Fruit fly (Drosophila melanogaster) whole organism, embryonic: ENCODE data around the gene HSPBAP1.

Experiments used
- B-H1 ChIP-seq: fragments of 200-800 bp; sonication (Bioruptor generic); IDR thresholded peaks from 3 replicates; pipeline ENCODE4 v1.3.6; 2022; ENCODE audit warnings: missing biosample characterization, missing genetic modification characterization
- CG10979 ChIP-seq: fragments of 200-800 bp; sonication (Bioruptor generic); optimal IDR thresholded peaks from 2 replicates; lab custom pipeline; 2018; ENCODE audit warnings: missing biosample characterization, mild to moderate bottlenecking, missing genetic modification characterization, moderate library complexity
- CG12155 ChIP-seq: fragments of 200-800 bp; sonication (Bioruptor generic); optimal IDR thresholded peaks from 3 replicates; lab custom pipeline; 2016; ENCODE audit warnings: missing biosample characterization, missing genetic modification characterization
- CG12299 ChIP-seq: fragments of 200-800 bp; sonication (Bioruptor generic); optimal IDR thresholded peaks from 2 replicates; lab custom pipeline; 2018; ENCODE audit warnings: missing biosample characterization, mild to moderate bottlenecking, missing genetic modification characterization
- CG12744 ChIP-seq: fragments of 200-800 bp; sonication (Bioruptor generic); optimal IDR thresholded peaks from 2 replicates; lab custom pipeline; 2016; ENCODE audit warnings: missing biosample characterization, missing genetic modification characterization
- CG15601 ChIP-seq: fragments of 200-800 bp; sonication (Bioruptor generic); optimal IDR thresholded peaks from 3 replicates; lab custom pipeline; 2019; ENCODE audit warnings: missing biosample characterization, mild to moderate bottlenecking, missing genetic modification characterization, moderate library complexity
- CG17361 ChIP-seq: fragments of 200-800 bp; sonication (Bioruptor generic); IDR thresholded peaks from 3 replicates; pipeline ENCODE4 v1.3.6; 2022; ENCODE audit warnings: missing biosample characterization, missing genetic modification characterization
- CG1792 ChIP-seq: fragments of 200-800 bp; sonication (Bioruptor generic); optimal IDR thresholded peaks from 2 replicates; lab custom pipeline; 2016; ENCODE audit warnings: missing biosample characterization, missing genetic modification characterization
- CG2199 ChIP-seq: fragments of 200-800 bp; sonication (Bioruptor generic); IDR thresholded peaks from 3 replicates; pipeline ENCODE4 v1.3.6; 2022; ENCODE audit warnings: missing biosample characterization, missing genetic modification characterization
- CG3281 ChIP-seq: fragments of 200-800 bp; sonication (Bioruptor generic); optimal IDR thresholded peaks from 3 replicates; lab custom pipeline; 2017; ENCODE audit warnings: missing biosample characterization, mild to moderate bottlenecking, missing genetic modification characterization
- CG33213 ChIP-seq: fragments of 200-800 bp; sonication (Bioruptor generic); optimal IDR thresholded peaks from 3 replicates; lab custom pipeline; 2016; ENCODE audit warnings: missing biosample characterization, missing genetic modification characterization
- CG4617 ChIP-seq: fragments of 200-800 bp; sonication (Bioruptor generic); optimal IDR thresholded peaks from 3 replicates; lab custom pipeline; 2016; ENCODE audit warnings: missing biosample characterization, missing genetic modification characterization, borderline replicate concordance
- CG4730 ChIP-seq: fragments of 200-800 bp; sonication (Bioruptor generic); IDR thresholded peaks from 2 replicates; pipeline ENCODE4 v1.3.6; 2022; ENCODE audit warnings: missing biosample characterization, missing genetic modification characterization
- CG5245 ChIP-seq: fragments of 200-800 bp; sonication (Bioruptor generic); optimal IDR thresholded peaks from 3 replicates; lab custom pipeline; 2016; ENCODE audit warnings: missing biosample characterization, missing genetic modification characterization
- CG7372 ChIP-seq: fragments of 200-800 bp; sonication (Bioruptor generic); IDR thresholded peaks from 2 replicates; pipeline ENCODE4 v1.3.6; 2022; ENCODE audit warnings: missing biosample characterization, missing genetic modification characterization
- CG7556 ChIP-seq: fragments of 200-800 bp; sonication (Bioruptor generic); optimal IDR thresholded peaks from 2 replicates; lab custom pipeline; 2017; ENCODE audit warnings: missing biosample characterization, mild to moderate bottlenecking, missing genetic modification characterization
- CG7786 ChIP-seq: fragments of 200-800 bp; sonication (Bioruptor generic); optimal IDR thresholded peaks from 2 replicates; lab custom pipeline; 2016; ENCODE audit warnings: missing biosample characterization, missing genetic modification characterization
- CG8290 ChIP-seq, 3 experiments: fragments of 200-800 bp; sonication (Bioruptor generic); optimal IDR thresholded peaks; 2 replicates each; lab custom pipeline; 2016 to 2019; ENCODE audit warnings: missing biosample characterization in 3 of 3, missing genetic modification characterization in 3 of 3, mild to moderate bottlenecking in 2 of 3, moderate library complexity in 1 of 3
- CG8924 ChIP-seq: fragments of 200-800 bp; optimal IDR thresholded peaks from 3 replicates; lab custom pipeline; 2019; ENCODE audit warnings: missing biosample characterization, mild to moderate bottlenecking, missing genetic modification characterization, moderate library complexity
- Dbx ChIP-seq: fragments of 200-800 bp; sonication (Bioruptor generic); IDR thresholded peaks from 3 replicates; pipeline ENCODE4 v1.3.6; 2022; ENCODE audit warnings: missing biosample characterization, missing genetic modification characterization
- Dfd ChIP-seq, 2 experiments: fragments of >200 bp; optimal IDR thresholded peaks; 2 replicates each; lab custom pipeline; 2017; ENCODE audit warnings: missing biosample characterization in 2 of 2, missing genetic modification characterization in 2 of 2
- Dp ChIP-seq: fragments of 200-800 bp; sonication (Bioruptor generic); optimal IDR thresholded peaks from 2 replicates; lab custom pipeline; 2018; ENCODE audit warnings: missing biosample characterization, mild to moderate bottlenecking, missing genetic modification characterization, moderate library complexity
- Hr51 ChIP-seq, 2 experiments: fragments of 200-800 bp; sonication (Bioruptor generic); optimal IDR thresholded peaks; 2 replicates in 1 of 2; 3 replicates in 1 of 2; lab custom pipeline; 2016 to 2018; ENCODE audit warnings: missing biosample characterization in 2 of 2, missing genetic modification characterization in 2 of 2, mild to moderate bottlenecking in 1 of 2, moderate library complexity in 1 of 2
- Lhr ChIP-seq: fragments of 200-800 bp; sonication (Bioruptor generic); optimal IDR thresholded peaks from 3 replicates; lab custom pipeline; 2017; ENCODE audit warnings: mild to moderate bottlenecking, missing biosample characterization, missing genetic modification reagents, missing genetic modification characterization
- NC2β ChIP-seq: fragments of 200-800 bp; sonication (Bioruptor generic); optimal IDR thresholded peaks from 2 replicates; lab custom pipeline; 2016; ENCODE audit warnings: missing biosample characterization, missing genetic modification characterization
- NFAT ChIP-seq: fragments of 200-800 bp; sonication (Bioruptor generic); IDR thresholded peaks from 2 replicates; pipeline ENCODE4 v1.3.6; 2022; ENCODE audit warnings: missing biosample characterization, missing genetic modification characterization
- NfI ChIP-seq: fragments of 200-800 bp; sonication (Bioruptor generic); optimal IDR thresholded peaks from 3 replicates; lab custom pipeline; 2018; ENCODE audit warnings: missing biosample characterization, mild to moderate bottlenecking, missing genetic modification characterization, moderate library complexity
- PHDP ChIP-seq: fragments of 200-800 bp; sonication (Bioruptor generic); optimal IDR thresholded peaks from 3 replicates; lab custom pipeline; 2018; ENCODE audit warnings: missing biosample characterization, mild to moderate bottlenecking, missing genetic modification characterization, moderate library complexity
- Pdp1 ChIP-seq, 2 experiments: fragments of 200-800 bp; sonication (Bioruptor generic); optimal IDR thresholded peaks; 3 replicates each; lab custom pipeline; 2016; ENCODE audit warnings: missing biosample characterization in 2 of 2, missing genetic modification characterization in 2 of 2, mild to moderate bottlenecking in 1 of 2, moderate library complexity in 1 of 2
- Tbp ChIP-seq: fragments of >200 bp; optimal IDR thresholded peaks from 2 replicates; lab custom pipeline; 2018; ENCODE audit warnings: missing biosample characterization, missing genetic modification characterization
- Xbp1 ChIP-seq: fragments of 200-800 bp; sonication (Bioruptor generic); optimal IDR thresholded peaks from 3 replicates; lab custom pipeline; 2016; ENCODE audit warnings: missing biosample characterization, mild to moderate bottlenecking, missing genetic modification characterization
- al ChIP-seq: fragments of 200-800 bp; sonication (Bioruptor generic); IDR thresholded peaks from 2 replicates; pipeline ENCODE4 v1.3.6; 2022; ENCODE audit warnings: missing biosample characterization, missing genetic modification characterization
- ato ChIP-seq: fragments of 200-800 bp; sonication (Bioruptor generic); IDR thresholded peaks from 2 replicates; pipeline ENCODE4 v1.3.6; 2022; ENCODE audit warnings: missing biosample characterization, missing genetic modification characterization; ENCODE audit not compliant: partially characterized antibody
- bab2 ChIP-seq: fragments of 200-800 bp; sonication (Bioruptor generic); optimal IDR thresholded peaks from 2 replicates; lab custom pipeline; 2016; ENCODE audit warnings: missing biosample characterization, missing genetic modification characterization
- bbx ChIP-seq: fragments of 200-800 bp; sonication (Bioruptor generic); IDR thresholded peaks from 2 replicates; pipeline ENCODE4 v1.3.6; 2022; ENCODE audit warnings: missing biosample characterization, missing genetic modification characterization; ENCODE audit not compliant: partially characterized antibody
- chn ChIP-seq: fragments of 200-800 bp; sonication (Bioruptor generic); optimal IDR thresholded peaks from 2 replicates; lab custom pipeline; 2016; ENCODE audit warnings: missing biosample characterization, missing genetic modification characterization
- ci ChIP-seq: fragments of 200-800 bp; sonication (Bioruptor generic); IDR thresholded peaks from 3 replicates; pipeline ENCODE4 v1.3.6; 2022; ENCODE audit warnings: missing biosample characterization, missing genetic modification characterization
- corto ChIP-seq: fragments of 200-800 bp; sonication (Bioruptor generic); optimal IDR thresholded peaks from 2 replicates; lab custom pipeline; 2016; ENCODE audit warnings: missing biosample characterization, mild to moderate bottlenecking, missing genetic modification characterization, moderate library complexity
- crol ChIP-seq: fragments of 200-800 bp; sonication (Bioruptor generic); IDR thresholded peaks from 2 replicates; pipeline ENCODE4 v1.3.6; 2022; ENCODE audit warnings: missing biosample characterization, missing genetic modification characterization
- gcm ChIP-seq: fragments of 200-800 bp; sonication (Bioruptor generic); optimal IDR thresholded peaks from 2 replicates; lab custom pipeline; 2019; ENCODE audit warnings: missing biosample characterization, mild to moderate bottlenecking, missing genetic modification characterization, moderate library complexity
- lilli ChIP-seq: fragments of 200-800 bp; sonication (Bioruptor generic); optimal IDR thresholded peaks from 3 replicates; lab custom pipeline; 2016; ENCODE audit warnings: missing biosample characterization, missing genetic modification characterization
- lov ChIP-seq, 2 experiments: fragments of 200-800 bp in 1 of 2; fragments of >200 bp in 1 of 2; sonication (Bioruptor generic) in 1 of 2; IDR thresholded peaks in 1 of 2; optimal IDR thresholded peaks in 1 of 2; 2 replicates in 1 of 2; 3 replicates in 1 of 2; pipeline versions ENCODE4 v1.3.6 to Lab custom; 2017 to 2022; ENCODE audit warnings: missing biosample characterization in 1 of 2, missing genetic modification characterization in 1 of 2
- pita ChIP-seq: fragments of 200-800 bp; sonication (Bioruptor generic); optimal IDR thresholded peaks from 2 replicates; lab custom pipeline; 2017; ENCODE audit warnings: missing biosample characterization, mild to moderate bottlenecking, missing genetic modification characterization
- prd ChIP-seq, 3 experiments: fragments of >200 bp in 2 of 3; fragments of 200-800 bp in 1 of 3; sonication (Bioruptor generic) in 1 of 3; optimal IDR thresholded peaks in 2 of 3; IDR thresholded peaks in 1 of 3; 2 replicates in 2 of 3; 3 replicates in 1 of 3; pipeline versions ENCODE4 v1.3.6 to Lab custom; 2017 to 2022; ENCODE audit warnings: missing biosample characterization in 1 of 3, missing genetic modification characterization in 1 of 3
- pzg ChIP-seq: fragments of 200-800 bp; sonication (Bioruptor generic); optimal IDR thresholded peaks from 3 replicates; lab custom pipeline; 2018; ENCODE audit warnings: missing biosample characterization, mild to moderate bottlenecking, missing genetic modification characterization, moderate library complexity
- sens-2 ChIP-seq: fragments of 200-800 bp; sonication (Bioruptor generic); IDR thresholded peaks from 2 replicates; pipeline ENCODE4 v1.3.6; 2022; ENCODE audit warnings: missing biosample characterization, missing genetic modification characterization
- sob ChIP-seq: fragments of 200-800 bp; sonication (Bioruptor generic); IDR thresholded peaks from 2 replicates; pipeline ENCODE4 v1.3.6; 2022; ENCODE audit warnings: missing biosample characterization, missing genetic modification characterization
- tx ChIP-seq: fragments of 200-800 bp; sonication (Bioruptor generic); optimal IDR thresholded peaks from 2 replicates; lab custom pipeline; 2016; ENCODE audit warnings: missing biosample characterization, missing genetic modification characterization
- z ChIP-seq: fragments of 200-800 bp; sonication (Bioruptor generic); IDR thresholded peaks from 3 replicates; pipeline ENCODE4 v1.3.6; 2022; ENCODE audit warnings: missing biosample characterization, missing genetic modification characterization

HSPBAP1 gene

DNA sequence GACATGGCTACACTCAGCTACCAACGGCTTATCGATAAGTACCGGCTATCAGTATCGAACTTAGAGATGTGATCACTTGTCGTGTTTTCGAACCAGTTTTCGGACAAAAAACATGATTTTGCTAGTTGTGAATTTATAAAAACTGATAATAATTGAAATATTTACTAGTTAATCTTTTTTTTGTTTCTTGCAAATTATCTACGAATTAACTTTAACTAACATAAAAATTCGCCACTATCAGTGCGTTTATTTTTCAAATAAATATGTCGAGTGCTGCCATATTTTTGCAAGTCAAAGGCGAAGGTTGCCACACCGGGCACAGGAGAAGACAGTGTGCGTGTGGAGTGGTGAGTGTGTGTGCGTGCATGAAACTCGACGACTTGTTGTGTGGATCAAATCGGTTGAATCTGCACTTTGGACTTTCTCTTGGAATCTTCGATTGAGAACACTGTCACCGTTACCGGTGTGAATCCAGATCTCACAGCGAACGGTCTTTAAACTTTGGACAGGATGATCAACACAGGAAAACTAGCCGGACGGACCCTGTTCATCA is 17.8 kb upstream of the HSPBAP1 start, which contains the start of gene Hsdl2 (continued):
- TF ChIP-seq CG12744 (no peak), CG17361 (GFP tag; lab: Robert Waterston, UW) (no peak), CG8924 (tag; lab: Kevin White, UChicago) (peak; percentile 12), NfI (GFP tag; lab: Kevin White, UChicago) (peak; percentile 15), CG33213 (GFP tag; lab: Kevin White, UChicago) (peak; percentile 38), CG12299 (tag; lab: Kevin White, UChicago) (no peak), al (GFP tag; lab: Robert Waterston, UW) (peak; percentile 9; the same call in 1 of the 2 replicates), Pdp1 (GFP tag; optimal IDR thresholded peaks at IDR 0.05; lab: Kevin White, UChicago) (peak in 1 of 2 experiments; percentile 47), CG2199 (GFP tag; lab: Robert Waterston, UW) (no peak), PHDP (tag; lab: Kevin White, UChicago) (no peak), CG7372 (GFP tag; lab: Robert Waterston, UW) (peak; percentile 42; the same call in 1 of the 2 replicates), CG8290 (GFP tag; optimal IDR thresholded peaks at IDR 0.05; lab: Kevin White, UChicago) (no peak), CG8290 (tag; optimal IDR thresholded peaks at IDR 0.05; lab: Kevin White, UChicago) (no peak), NC2β (GFP tag; lab: Kevin White, UChicago) (no peak), CG5245 (GFP tag; lab: Kevin White, UChicago) (no peak), CG7556 (GFP tag; lab: Kevin White, UChicago) (peak; percentile 4), Hr51 (GFP tag; optimal IDR thresholded peaks at IDR 0.05; lab: Kevin White, UChicago) (no peak), Dp (GFP tag; lab: Kevin White, UChicago) (peak; percentile 92), NFAT (GFP tag; lab: Robert Waterston, UW) (peak; percentile 27; the same call in 1 of the 2 replicates), CG10979 (no peak), ato (GFP tag; lab: Robert Waterston, UW) (peak; percentile 75), corto (no peak), CG1792 (GFP tag; lab: Kevin White, UChicago) (no peak), Xbp1 (GFP tag; lab: Kevin White, UChicago) (peak; percentile 60), CG12155 (no peak), Dbx (GFP tag; lab: Robert Waterston, UW) (peak; percentile 64; the same call in 2 of the 3 replicates), chn (GFP tag; lab: Kevin White, UChicago) (no peak), pita (GFP tag; lab: Kevin White, UChicago) (peak; percentile 53), tx (no peak), prd (optimal IDR thresholded peaks at IDR 0.05; lab: Kevin White, UChicago) (no peak), prd (GFP tag; IDR thresholded peaks at IDR 0.05; lab: Robert Waterston, UW) (peak; percentile 70), sens-2 (GFP tag; lab: Robert Waterston, UW) (no peak), gcm (GFP tag; lab: Kevin White, UChicago) (no peak), CG7786 (peak; percentile 7), sob (GFP tag; lab: Robert Waterston, UW) (peak; percentile 27; the same call in 1 of the 2 replicates), Tbp (GFP tag; lab: Kevin White, UChicago) (no peak), pzg (GFP tag; lab: Kevin White, UChicago) (peak; percentile 71), Dfd (GFP tag; optimal IDR thresholded peaks at IDR 0.05; lab: Kevin White, UChicago) (no peak), B-H1 (no peak), CG15601 (tag; lab: Kevin White, UChicago) (no peak), CG4617 (GFP tag; lab: Kevin White, UChicago) (no peak), lilli (GFP tag; lab: Kevin White, UChicago) (peak; percentile 74), CG4730 (GFP tag; lab: Robert Waterston, UW) (0 out of 2 replicates have a peak, but pooled peaks have one; percentile 22), CG3281 (GFP tag; lab: Kevin White, UChicago) (no peak), crol (no peak), Lhr (GFP tag; lab: Kevin White, UChicago) (peak; percentile 68), lov (optimal IDR thresholded peaks at IDR 0.05; lab: Kevin White, UChicago) (no peak), lov (GFP tag; IDR thresholded peaks at IDR 0.05; lab: Robert Waterston, UW) (no peak), ci (GFP tag; lab: Robert Waterston, UW) (no peak), z (GFP tag; lab: Robert Waterston, UW) (no peak), bab2 (GFP tag; lab: Kevin White, UChicago) (peak; percentile 2), bbx (GFP tag; lab: Robert Waterston, UW) (peak; percentile 52)
